Fruit fly (Drosophila melanogaster) whole organism, prepupa: ENCODE results near the gene CG17931.

ENCODE experiments used
- Blimp-1 ChIP-seq: fragments of 200-800 bp; sonication (Bioruptor generic); optimal IDR thresholded peaks from 3 replicates; lab custom pipeline; 2017; ENCODE audit warnings: missing biosample characterization, missing genetic modification characterization, mild to moderate bottlenecking, moderate library complexity, missing genetic modification reagents
- CG10631 ChIP-seq: fragments of 200-800 bp; sonication (Bioruptor generic); optimal IDR thresholded peaks from 2 replicates; lab custom pipeline; 2016; ENCODE audit warnings: missing biosample characterization, missing genetic modification characterization
- CG11294 ChIP-seq: fragments of 200-800 bp; sonication (Bioruptor generic); IDR thresholded peaks from 2 replicates; pipeline ENCODE4 v1.3.6; 2022; ENCODE audit warnings: missing biosample characterization, missing genetic modification characterization
- CG11762 ChIP-seq: fragments of 200-800 bp; sonication (Bioruptor generic); optimal IDR thresholded peaks from 3 replicates; lab custom pipeline; 2016; ENCODE audit warnings: missing biosample characterization, missing genetic modification characterization; ENCODE audit not compliant: insufficient read depth
- CG32006 ChIP-seq: fragments of 200-800 bp; sonication (Bioruptor generic); optimal IDR thresholded peaks from 3 replicates; lab custom pipeline; 2017; ENCODE audit warnings: missing biosample characterization, mild to moderate bottlenecking, missing genetic modification characterization
- CG34406 ChIP-seq: fragments of 200-800 bp; sonication (Bioruptor generic); optimal IDR thresholded peaks from 3 replicates; lab custom pipeline; 2016; ENCODE audit warnings: missing biosample characterization, missing genetic modification characterization
- CG3919 ChIP-seq: fragments of 200-800 bp; sonication (Bioruptor generic); optimal IDR thresholded peaks from 3 replicates; lab custom pipeline; 2016; ENCODE audit warnings: missing biosample characterization, missing genetic modification characterization
- CG6163 ChIP-seq: fragments of 200-800 bp; sonication (Bioruptor generic); IDR thresholded peaks from 3 replicates; pipeline ENCODE4 v1.3.6; 2022; ENCODE audit warnings: missing biosample characterization, missing genetic modification characterization
- CG6792 ChIP-seq: fragments of 200-800 bp; sonication (Bioruptor generic); optimal IDR thresholded peaks from 3 replicates; lab custom pipeline; 2016; ENCODE audit warnings: missing biosample characterization, missing genetic modification characterization
- CG6808 ChIP-seq: fragments of 200-800 bp; sonication (Bioruptor generic); optimal IDR thresholded peaks from 3 replicates; lab custom pipeline; 2017; ENCODE audit warnings: missing biosample characterization, missing genetic modification characterization, mild to moderate bottlenecking, moderate library complexity, missing genetic modification reagents
- CG7368 ChIP-seq: fragments of 200-800 bp; sonication (Bioruptor generic); optimal IDR thresholded peaks from 3 replicates; lab custom pipeline; 2016; ENCODE audit warnings: missing biosample characterization, missing genetic modification characterization
- CG8119 ChIP-seq: fragments of 200-800 bp; sonication (Bioruptor generic); IDR thresholded peaks from 3 replicates; pipeline ENCODE4 v1.3.6; 2022; ENCODE audit warnings: missing biosample characterization, missing genetic modification characterization
- CG8319 ChIP-seq: fragments of 200-800 bp; sonication (Bioruptor generic); optimal IDR thresholded peaks from 3 replicates; lab custom pipeline; 2016; ENCODE audit warnings: missing biosample characterization, missing genetic modification characterization
- CG8632 ChIP-seq: fragments of 200-800 bp; sonication (Bioruptor generic); optimal IDR thresholded peaks from 3 replicates; lab custom pipeline; 2016; ENCODE audit warnings: missing biosample characterization, missing genetic modification characterization
- CG9139 ChIP-seq: fragments of 200-800 bp; sonication (Bioruptor generic); optimal IDR thresholded peaks from 3 replicates; lab custom pipeline; 2017; ENCODE audit warnings: missing biosample characterization, mild to moderate bottlenecking, missing genetic modification characterization
- Eip78C ChIP-seq: fragments of 200-800 bp; sonication (Bioruptor generic); peaks from one replicate; lab custom pipeline; 2016; ENCODE audit warnings: missing biosample characterization, missing genetic modification characterization
- Eip93F ChIP-seq: fragments of 200-800 bp; sonication (Bioruptor generic); optimal IDR thresholded peaks from 2 replicates; lab custom pipeline; 2016; ENCODE audit warnings: missing biosample characterization, mild to moderate bottlenecking, missing genetic modification characterization
- Ets21C ChIP-seq: fragments of 200-800 bp; sonication (Bioruptor generic); optimal IDR thresholded peaks from 3 replicates; lab custom pipeline; 2016; ENCODE audit warnings: missing biosample characterization, missing genetic modification characterization
- Hr39 ChIP-seq: fragments of 200-800 bp; sonication (Bioruptor generic); optimal IDR thresholded peaks from 2 replicates; lab custom pipeline; 2016; ENCODE audit warnings: missing biosample characterization, missing genetic modification characterization
- Hr4 ChIP-seq: fragments of 200-800 bp; sonication (Bioruptor generic); optimal IDR thresholded peaks from 3 replicates; lab custom pipeline; 2016; ENCODE audit warnings: missing biosample characterization, missing genetic modification characterization
- Lpt ChIP-seq: fragments of 200-800 bp; sonication (Bioruptor generic); optimal IDR thresholded peaks from 3 replicates; lab custom pipeline; 2016; ENCODE audit warnings: missing biosample characterization, missing genetic modification characterization
- Met ChIP-seq: fragments of 200-800 bp; sonication (Bioruptor generic); optimal IDR thresholded peaks from 3 replicates; lab custom pipeline; 2016; ENCODE audit warnings: missing biosample characterization, missing genetic modification characterization
- Sox102F ChIP-seq: fragments of 200-800 bp; sonication (Bioruptor generic); optimal IDR thresholded peaks from 2 replicates; lab custom pipeline; 2016; ENCODE audit warnings: missing biosample characterization, mild to moderate bottlenecking, missing genetic modification characterization
- Sox14 ChIP-seq: fragments of 200-800 bp; sonication (Bioruptor generic); optimal IDR thresholded peaks from 3 replicates; lab custom pipeline; 2016; ENCODE audit warnings: missing biosample characterization, missing genetic modification characterization
- Sox15 ChIP-seq: fragments of 200-800 bp; sonication (Bioruptor generic); optimal IDR thresholded peaks from 3 replicates; lab custom pipeline; 2016; ENCODE audit warnings: missing biosample characterization, missing genetic modification characterization
- acj6 ChIP-seq: fragments of 200-800 bp; sonication (Bioruptor generic); optimal IDR thresholded peaks from 3 replicates; lab custom pipeline; 2016; ENCODE audit warnings: missing biosample characterization, missing genetic modification characterization
- cyc ChIP-seq: fragments of 200-800 bp; sonication (Bioruptor generic); optimal IDR thresholded peaks from 3 replicates; lab custom pipeline; 2016; ENCODE audit warnings: missing biosample characterization, missing genetic modification characterization
- dac ChIP-seq: fragments of 200-800 bp; sonication (Bioruptor generic); optimal IDR thresholded peaks from 2 replicates; lab custom pipeline; 2017; ENCODE audit warnings: missing biosample characterization, mild to moderate bottlenecking, missing genetic modification characterization
- eg ChIP-seq: fragments of 200-800 bp; sonication (Bioruptor generic); IDR thresholded peaks from 3 replicates; pipeline ENCODE4 v1.3.6; 2022; ENCODE audit warnings: missing biosample characterization, missing genetic modification characterization
- fkh ChIP-seq: fragments of 200-800 bp; sonication (Bioruptor generic); optimal IDR thresholded peaks from 3 replicates; lab custom pipeline; 2017; ENCODE audit warnings: missing biosample characterization, mild to moderate bottlenecking, missing genetic modification characterization, moderate library complexity
- net ChIP-seq: fragments of 200-800 bp; sonication (Bioruptor generic); optimal IDR thresholded peaks from 3 replicates; lab custom pipeline; 2016; ENCODE audit warnings: missing biosample characterization, missing genetic modification characterization
- pdm3 ChIP-seq: fragments of 200-800 bp; sonication (Bioruptor generic); optimal IDR thresholded peaks from 3 replicates; lab custom pipeline; 2016; ENCODE audit warnings: missing biosample characterization, missing genetic modification characterization
- salr ChIP-seq, 2 experiments: fragments of 200-800 bp; sonication (Bioruptor generic); optimal IDR thresholded peaks; 3 replicates each; lab custom pipeline; 2016 to 2018; ENCODE audit warnings: missing biosample characterization in 2 of 2, missing genetic modification characterization in 2 of 2, mild to moderate bottlenecking in 1 of 2
- ss ChIP-seq, 2 experiments: fragments of 200-800 bp; sonication (Bioruptor generic); optimal IDR thresholded peaks; 2 replicates in 1 of 2; 3 replicates in 1 of 2; lab custom pipeline; 2017 to 2018; ENCODE audit warnings: mild to moderate bottlenecking in 2 of 2, missing biosample characterization in 2 of 2, missing genetic modification characterization in 2 of 2, moderate library complexity in 1 of 2
- topi ChIP-seq: fragments of 200-800 bp; sonication (Bioruptor generic); optimal IDR thresholded peaks from 3 replicates; lab custom pipeline; 2016; ENCODE audit warnings: missing biosample characterization, missing genetic modification characterization
- vri ChIP-seq: fragments of 200-800 bp; sonication (Bioruptor generic); optimal IDR thresholded peaks from 3 replicates; lab custom pipeline; 2016; ENCODE audit warnings: missing biosample characterization, mild to moderate bottlenecking, missing genetic modification characterization

The CG17931 gene

DNA sequence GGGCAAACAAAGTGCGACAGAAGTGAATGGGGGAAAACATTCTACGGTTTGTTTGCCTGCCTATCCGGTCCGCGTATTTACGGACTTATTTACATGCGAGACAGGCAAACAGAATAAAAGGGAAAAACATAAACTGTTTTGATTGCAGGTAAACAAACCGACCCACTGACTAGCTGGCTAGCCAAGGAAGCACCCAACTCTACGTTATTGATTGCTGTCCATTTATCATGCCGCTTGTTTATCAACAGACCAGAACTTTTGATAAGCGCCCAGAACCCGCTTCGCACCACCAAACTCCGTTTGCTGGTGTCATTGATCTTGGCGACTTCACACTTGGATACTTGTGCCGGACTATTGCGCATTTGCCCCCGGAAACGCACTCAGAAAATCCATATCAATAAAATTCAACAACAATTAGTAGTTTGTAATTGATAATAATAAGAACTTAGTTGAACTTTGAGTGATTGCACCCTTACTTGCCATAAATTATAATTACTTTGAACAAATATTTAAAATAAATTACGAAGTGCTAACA, 27.4 kb downstream of the CG17931 start (continued):
- TF ChIP-seq CG8319 (GFP tag; lab: Kevin White, UChicago) (no peak), Eip93F (GFP tag; lab: Kevin White, UChicago) (peak; percentile 56), CG6163 (GFP tag; lab: Robert Waterston, UW) (peak; percentile 16; the same call in 2 of the 3 replicates), Sox102F (GFP tag; lab: Kevin White, UChicago) (peak; percentile 41), vri (peak; percentile 66), CG7368 (no peak), Met (GFP tag; lab: Kevin White, UChicago) (peak; percentile 60), fkh (peak; percentile 97), CG6792 (GFP tag; lab: Kevin White, UChicago) (peak; percentile 26), salr (GFP tag; optimal IDR thresholded peaks at IDR 0.05; lab: Kevin White, UChicago) (peak; percentile 18 to 46), CG3919 (GFP tag; lab: Kevin White, UChicago) (no peak), Eip78C (GFP tag; lab: Kevin White, UChicago) (peak; percentile 78), CG8632 (GFP tag; lab: Kevin White, UChicago) (peak; percentile 14), Ets21C (no peak), net (GFP tag; lab: Kevin White, UChicago) (no peak), CG34406 (peak; percentile 49), Sox14 (GFP tag; lab: Kevin White, UChicago) (no peak), eg (peak; percentile 8; the same call in 1 of the 3 replicates), pdm3 (GFP tag; lab: Kevin White, UChicago) (no peak), Blimp-1 (GFP tag; lab: Kevin White, UChicago) (no peak), CG9139 (GFP tag; lab: Kevin White, UChicago) (peak; percentile 56), Hr4 (GFP tag; lab: Kevin White, UChicago) (no peak), topi (GFP tag; lab: Kevin White, UChicago) (peak; percentile 11), CG8119 (no peak), CG6808 (GFP tag; lab: Kevin White, UChicago) (peak; percentile 41), Hr39 (GFP tag; lab: Kevin White, UChicago) (no peak), CG10631 (GFP tag; lab: Kevin White, UChicago) (peak; percentile 14), ss (GFP tag; optimal IDR thresholded peaks at IDR 0.05; lab: Kevin White, UChicago) (peak; percentile 90 to 92), Sox15 (GFP tag; lab: Kevin White, UChicago) (no peak), CG11762 (GFP tag; lab: Kevin White, UChicago) (no peak), CG11294 (no peak), Lpt (GFP tag; lab: Kevin White, UChicago) (no peak)

- TF ChIP-seq ss (GFP tag; optimal IDR thresholded peaks at IDR 0.05; lab: Kevin White, UChicago) (no peak), salr (GFP tag; optimal IDR thresholded peaks at IDR 0.05; lab: Kevin White, UChicago) (no peak), dac (GFP tag; lab: Kevin White, UChicago) (no peak), Sox15 (GFP tag; lab: Kevin White, UChicago) (no peak)
Observed at dm6 chr3R:16329797-16330196, 29.5 kb downstream of the CG17931 start.

- TF ChIP-seq acj6 (GFP tag; lab: Kevin White, UChicago) (no peak), Sox15 (GFP tag; lab: Kevin White, UChicago) (no peak), CG11762 (GFP tag; lab: Kevin White, UChicago) (no peak), fkh (no peak), pdm3 (GFP tag; lab: Kevin White, UChicago) (no peak), CG32006 (no peak), cyc (GFP tag; lab: Kevin White, UChicago) (no peak)
Observed at dm6 chr3R:16327549-16327948, 31.7 kb downstream of the CG17931 start, which contains the start of gene CG17930. Gene CG17930, plus strand, starts transcription at chr3R:16327849.
